Fruit fly (Drosophila melanogaster): Measurements from ENCODE around the gene spi.

Gene spi

DNA sequence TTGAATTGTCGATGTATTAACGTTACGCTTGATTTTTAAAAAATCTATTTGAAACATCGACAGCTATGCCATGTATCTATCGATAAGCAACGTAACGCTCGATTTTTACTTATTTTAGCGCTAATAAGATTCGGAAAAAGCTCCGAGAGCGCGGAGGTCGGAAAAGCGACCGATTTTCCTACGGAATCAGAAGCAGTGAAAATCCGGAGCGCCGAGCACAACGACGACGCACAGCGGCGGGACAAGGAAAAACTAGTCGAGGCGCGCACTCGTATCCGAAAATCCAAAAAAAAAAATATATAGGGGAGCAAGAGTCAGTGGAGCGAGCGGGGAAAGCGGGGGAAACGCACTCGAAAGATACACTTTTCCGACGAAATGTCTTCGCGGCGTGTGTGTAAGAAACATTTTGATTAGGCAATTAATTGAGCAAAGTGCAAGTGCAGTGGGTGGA is 58.5 kb downstream of the spi start, which contains the start of gene CG10132 (continued):
- no peak; the same call in none of the 2 replicates for TF ChIP-seq Scr (GFP tag; IDR thresholded peaks at IDR 0.05; ENCODE audit: partially characterized antibody)
- peak; percentile 53 for TF ChIP-seq ato (GFP tag; IDR thresholded peaks at IDR 0.05; ENCODE audit: partially characterized antibody)
- no peak for TF ChIP-seq disco-r (GFP tag; optimal IDR thresholded peaks at IDR 0.05)
- no peak for TF ChIP-seq Max (GFP tag; optimal IDR thresholded peaks at IDR 0.05)
- TF ChIP-seq Lhr (GFP tag; optimal IDR thresholded peaks at IDR 0.05): no peak
- TF ChIP-seq E2f2 (GFP tag; IDR thresholded peaks at IDR 0.05): peak; percentile 47
- no peak for TF ChIP-seq Pdp1 (GFP tag; optimal IDR thresholded peaks at IDR 0.05)
- no peak for TF ChIP-seq CG8281 (tag; optimal IDR thresholded peaks at IDR 0.05)
- TF ChIP-seq her (GFP tag; optimal IDR thresholded peaks at IDR 0.05): no peak
- no peak for TF ChIP-seq CG2889 (GFP tag; IDR thresholded peaks at IDR 0.05)
- TF ChIP-seq CG1529 (GFP tag; optimal IDR thresholded peaks at IDR 0.05): no peak
- TF ChIP-seq PHDP (tag; optimal IDR thresholded peaks at IDR 0.05): no peak
- TF ChIP-seq Deaf1 (tag; optimal IDR thresholded peaks at IDR 0.05): peak; percentile 85
- TF ChIP-seq CG14667 (GFP tag; IDR thresholded peaks at IDR 0.05): no peak
- no peak for TF ChIP-seq ranshi (GFP tag; IDR thresholded peaks at IDR 0.05)
- no peak for TF ChIP-seq Hmr (GFP tag; optimal IDR thresholded peaks at IDR 0.05)
- TF ChIP-seq kni (GFP tag; optimal IDR thresholded peaks at IDR 0.05): no peak
- TF ChIP-seq bsh (GFP tag; optimal IDR thresholded peaks at IDR 0.05): no peak
- no peak for TF ChIP-seq wor (GFP tag; IDR thresholded peaks at IDR 0.05)
- TF ChIP-seq CG10543 (GFP tag; optimal IDR thresholded peaks at IDR 0.05): peak; percentile 5
- no peak for TF ChIP-seq lola (GFP tag; optimal IDR thresholded peaks at IDR 0.05)
- no peak for TF ChIP-seq CG2202 (tag; optimal IDR thresholded peaks at IDR 0.05)
- TF ChIP-seq CG2129 (GFP tag; IDR thresholded peaks at IDR 0.05; ENCODE audit: partially characterized antibody): no peak
- TF ChIP-seq CG10267 (tag; optimal IDR thresholded peaks at IDR 0.05): no peak
- TF ChIP-seq gce (GFP tag; IDR thresholded peaks at IDR 0.05): no peak
- TF ChIP-seq MTF-1 (GFP tag; optimal IDR thresholded peaks at IDR 0.05; ENCODE audit: borderline replicate concordance): no peak
- no peak for TF ChIP-seq bcd (GFP tag; optimal IDR thresholded peaks at IDR 0.05)
- no peak for TF ChIP-seq nau (GFP tag; optimal IDR thresholded peaks at IDR 0.05)
- no peak for TF ChIP-seq jing (GFP tag; optimal IDR thresholded peaks at IDR 0.05)
- TF ChIP-seq Sox102F (GFP tag; optimal IDR thresholded peaks at IDR 0.05): no peak
- TF ChIP-seq Drgx (GFP tag; IDR thresholded peaks at IDR 0.05): 0 out of 2 replicates have a peak, but pooled peaks have one; percentile 14
- TF ChIP-seq cato (GFP tag; optimal IDR thresholded peaks at IDR 0.05; ENCODE audit: borderline replicate concordance): no peak
- no peak for TF ChIP-seq pnt (GFP tag; optimal IDR thresholded peaks at IDR 0.05)
- no peak for TF ChIP-seq ab (GFP tag; optimal IDR thresholded peaks at IDR 0.05)
- no peak for TF ChIP-seq D19A (tag; optimal IDR thresholded peaks at IDR 0.05)
- no peak for TF ChIP-seq ap (GFP tag; IDR thresholded peaks at IDR 0.05)
- no peak for TF ChIP-seq Usf (GFP tag; optimal IDR thresholded peaks at IDR 0.05)
- TF ChIP-seq tna (GFP tag; IDR thresholded peaks at IDR 0.05; ENCODE audit: partially characterized antibody): peak; percentile 58; the same call in 1 of the 2 replicates
- TF ChIP-seq CG34224 (GFP tag; IDR thresholded peaks at IDR 0.05; ENCODE audit: partially characterized antibody): peak; percentile 59; the same call in 2 of the 3 replicates
- TF ChIP-seq croc (GFP tag; conservative IDR thresholded peaks at IDR 0.05): no peak
- no peak for TF ChIP-seq gcm (GFP tag; optimal IDR thresholded peaks at IDR 0.05)
- no peak for TF ChIP-seq CG4404 (GFP tag; IDR thresholded peaks at IDR 0.05)
- no peak for TF ChIP-seq tio (GFP tag; optimal IDR thresholded peaks at IDR 0.05)
- TF ChIP-seq Taf1 (GFP tag; IDR thresholded peaks at IDR 0.05): no peak
- no peak for TF ChIP-seq CG9727 (GFP tag; optimal IDR thresholded peaks at IDR 0.05)
- TF ChIP-seq Dbx (GFP tag; IDR thresholded peaks at IDR 0.05): no peak
- no peak for TF ChIP-seq Gug (GFP tag; IDR thresholded peaks at IDR 0.05)
- TF ChIP-seq NC2α (GFP tag; optimal IDR thresholded peaks at IDR 0.05): no peak
- TF ChIP-seq Blimp-1 (GFP tag; optimal IDR thresholded peaks at IDR 0.05): no peak
- no peak for TF ChIP-seq ken (GFP tag; IDR thresholded peaks at IDR 0.05)
